Fruit fly (Drosophila melanogaster) whole organism, wandering third instar larva: ENCODE results near the gene CG2519.

Experiments
- CG9705 ChIP-seq: fragments of 200-800 bp; sonication (Bioruptor generic); optimal IDR thresholded peaks from 2 replicates; lab custom pipeline; 2018; ENCODE audit warnings: missing biosample characterization, mild to moderate bottlenecking, missing genetic modification characterization
- HLH106 ChIP-seq: fragments of 200-800 bp; optimal IDR thresholded peaks from 3 replicates; lab custom pipeline; 2019; ENCODE audit warnings: missing biosample characterization, mild to moderate bottlenecking, missing genetic modification characterization, moderate library complexity
- Hnf4 ChIP-seq: fragments of 200-800 bp; sonication (Bioruptor generic); optimal IDR thresholded peaks from 2 replicates; lab custom pipeline; 2016; ENCODE audit warnings: missing biosample characterization, mild to moderate bottlenecking, missing genetic modification characterization
- Hr78 ChIP-seq: fragments of >200 bp; optimal IDR thresholded peaks from 2 replicates; lab custom pipeline; 2017; ENCODE audit warnings: missing biosample characterization, missing genetic modification characterization
- Jra ChIP-seq: sonication (Bioruptor generic); optimal IDR thresholded peaks from 2 replicates; lab custom pipeline; 2016; ENCODE audit warnings: missing biosample characterization, missing genetic modification characterization
- Myc ChIP-seq: fragments of >200 bp; optimal IDR thresholded peaks from 2 replicates; lab custom pipeline; 2017
- N ChIP-seq: fragments of >200 bp; optimal IDR thresholded peaks from 2 replicates; lab custom pipeline; 2018; ENCODE audit warnings: missing biosample characterization, missing external identifiers, missing genetic modification characterization
- Rel ChIP-seq, 2 experiments: fragments of 200-800 bp; sonication (Bioruptor generic) in 1 of 2; optimal IDR thresholded peaks; 2 replicates in 1 of 2; 3 replicates in 1 of 2; lab custom pipeline; 2016 to 2019; ENCODE audit warnings: mild to moderate bottlenecking in 2 of 2, missing biosample characterization in 2 of 2, missing genetic modification characterization in 2 of 2, moderate library complexity in 1 of 2
- Sp1 ChIP-seq: fragments of 200-800 bp; sonication (Bioruptor generic); optimal IDR thresholded peaks from 3 replicates; lab custom pipeline; 2019; ENCODE audit warnings: missing biosample characterization, mild to moderate bottlenecking, missing genetic modification characterization, moderate library complexity
- Vsx2 ChIP-seq: fragments of 200-300, 225-300 bp; sonication (Bioruptor generic); optimal IDR thresholded peaks from 2 replicates; lab custom pipeline; 2018; ENCODE audit warnings: missing biosample characterization, missing genetic modification characterization; ENCODE audit not compliant: partially characterized antibody
- dl ChIP-seq, 2 experiments: fragments of 175-275, 200-275 bp in 1 of 2; fragments of 200-275 bp in 1 of 2; sonication (Bioruptor generic); optimal IDR thresholded peaks; lab custom pipeline; 2018; ENCODE audit warnings: mild to moderate bottlenecking in 2 of 2, missing biosample characterization in 2 of 2, missing genetic modification characterization in 2 of 2, moderate library complexity in 2 of 2; ENCODE audit not compliant: partially characterized antibody in 2 of 2, insufficient read depth in 1 of 2
- dmrt93B ChIP-seq: fragments of 200-800 bp; sonication (Bioruptor generic); optimal IDR thresholded peaks from 2 replicates; lab custom pipeline; 2018; ENCODE audit warnings: missing biosample characterization, mild to moderate bottlenecking, missing genetic modification characterization
- foxo ChIP-seq, 2 experiments: fragments of 200-800 bp; sonication (Bioruptor generic); optimal IDR thresholded peaks; 2 replicates in 1 of 2; 3 replicates in 1 of 2; lab custom pipeline; 2016 to 2017; ENCODE audit warnings: missing biosample characterization in 2 of 2, missing genetic modification characterization in 2 of 2
- fru ChIP-seq: fragments of 200-800 bp; sonication (Bioruptor generic); optimal IDR thresholded peaks from 3 replicates; lab custom pipeline; 2016; ENCODE audit warnings: missing biosample characterization, mild to moderate bottlenecking, missing genetic modification characterization
- h ChIP-seq: fragments of 200-800 bp; sonication (Bioruptor generic); optimal IDR thresholded peaks from 3 replicates; lab custom pipeline; 2016; ENCODE audit warnings: missing biosample characterization, mild to moderate bottlenecking, missing genetic modification characterization
- lola ChIP-seq: fragments of >200 bp; optimal IDR thresholded peaks from 2 replicates; lab custom pipeline; 2017; ENCODE audit warnings: missing biosample characterization, missing genetic modification characterization
- pan ChIP-seq: fragments of >200 bp; optimal IDR thresholded peaks from 2 replicates; lab custom pipeline; 2017
- rgr ChIP-seq: fragments of 200-800 bp; sonication (Bioruptor generic); optimal IDR thresholded peaks from 3 replicates; lab custom pipeline; 2016; ENCODE audit warnings: missing biosample characterization, mild to moderate bottlenecking, missing genetic modification characterization
- sage ChIP-seq: fragments of 200-800 bp; sonication (Bioruptor generic); optimal IDR thresholded peaks from 2 replicates; lab custom pipeline; 2016; ENCODE audit warnings: missing biosample characterization, mild to moderate bottlenecking, missing genetic modification characterization
- sv ChIP-seq: fragments of 200-800 bp; sonication (Bioruptor generic); optimal IDR thresholded peaks from 3 replicates; lab custom pipeline; 2016; ENCODE audit warnings: missing biosample characterization, missing genetic modification characterization
- tai ChIP-seq: sonication (Bioruptor generic); optimal IDR thresholded peaks from 2 replicates; lab custom pipeline; 2016; ENCODE audit warnings: missing biosample characterization, missing genetic modification characterization

Gene CG2519

dm6 chr3R:5516582-5517001 is 31.0 kb downstream of the CG2519 start:
- TF ChIP-seq pan (lab: Kevin White, UChicago) (no peak), Hnf4 (GFP tag; lab: Kevin White, UChicago) (peak; percentile 7), tai (GFP tag; lab: Kevin White, UChicago) (peak; percentile 10), Myc (lab: Kevin White, UChicago) (peak; percentile 56)

DNA sequence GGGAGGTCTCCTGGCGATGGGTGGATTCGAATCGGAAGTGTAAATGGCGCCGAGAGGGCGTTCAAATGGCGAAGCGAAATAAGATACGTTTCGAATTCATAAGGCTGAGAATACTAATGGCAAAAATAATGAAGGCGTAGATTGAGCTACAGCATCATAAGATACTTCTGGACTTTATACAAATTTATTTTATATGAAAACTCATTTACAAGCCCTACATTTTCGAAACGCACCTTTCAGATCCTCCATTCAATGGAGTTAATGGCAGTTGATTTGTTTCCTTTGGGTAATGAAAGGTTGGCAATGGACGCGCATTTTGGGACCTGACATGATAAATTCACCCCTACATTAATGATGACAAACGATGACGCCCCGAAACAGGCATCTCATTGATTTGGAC is 32.8 kb downstream of the CG2519 start:
- TF ChIP-seq h (GFP tag; lab: Kevin White, UChicago) (peak; percentile 10), pan (lab: Kevin White, UChicago) (no peak), Sp1 (GFP tag; lab: Kevin White, UChicago) (no peak), lola (no peak), dl (GFP tag; optimal IDR thresholded peaks at IDR 0.05; lab: Kevin White, UChicago; ENCODE audit: insufficient read depth in 1 of 2, partially characterized antibody in 2 of 2) (no peak), dmrt93B (GFP tag; lab: Kevin White, UChicago) (no peak)

- peak; percentile 34 for TF ChIP-seq Vsx2 (GFP tag; lab: Kevin White, UChicago)
- TF ChIP-seq Hr78 (GFP tag; lab: Kevin White, UChicago) = no peak
- TF ChIP-seq HLH106 (tag; lab: Kevin White, UChicago) = peak; percentile 40
- no peak for TF ChIP-seq dmrt93B (GFP tag; lab: Kevin White, UChicago)
- no peak for TF ChIP-seq rgr (GFP tag; lab: Kevin White, UChicago)
- peak; percentile 12 for TF ChIP-seq h (GFP tag; lab: Kevin White, UChicago)
- no peak for TF ChIP-seq N
- no peak for TF ChIP-seq Rel (GFP tag; optimal IDR thresholded peaks at IDR 0.05; lab: Kevin White, UChicago)
- peak; percentile 93 for TF ChIP-seq Rel (tag; optimal IDR thresholded peaks at IDR 0.05; lab: Kevin White, UChicago)
- no peak for TF ChIP-seq sv (GFP tag; lab: Kevin White, UChicago)
- peak; percentile 0 for TF ChIP-seq fru (GFP tag; lab: Kevin White, UChicago)
- no peak for TF ChIP-seq foxo (GFP tag; optimal IDR thresholded peaks at IDR 0.05; lab: Kevin White, UChicago)
- TF ChIP-seq Jra (GFP tag; lab: Kevin White, UChicago) = peak; percentile 39
- no peak for TF ChIP-seq sage (GFP tag; lab: Kevin White, UChicago)
These were observed 43.7 kb downstream of the CG2519 start for dm6 chr3R:5503789-5504387.

- TF ChIP-seq CG9705 (GFP tag; lab: Kevin White, UChicago) = no peak
- TF ChIP-seq Rel (GFP tag; optimal IDR thresholded peaks at IDR 0.05; lab: Kevin White, UChicago) = no peak
- TF ChIP-seq Rel (tag; optimal IDR thresholded peaks at IDR 0.05; lab: Kevin White, UChicago) = peak; percentile 90
These were observed 44.9 kb downstream of the CG2519 start, which contains the start of gene NKCC for dm6 chr3R:5502646-5503045. NKCC (minus strand) TSS chr3R:5502702.

- TF ChIP-seq Hr78 (GFP tag; lab: Kevin White, UChicago) = no peak
- TF ChIP-seq h (GFP tag; lab: Kevin White, UChicago) = peak; percentile 35
- TF ChIP-seq Rel (GFP tag; optimal IDR thresholded peaks at IDR 0.05; lab: Kevin White, UChicago) = no peak
- TF ChIP-seq Rel (tag; optimal IDR thresholded peaks at IDR 0.05; lab: Kevin White, UChicago) = peak; percentile 30
These were observed 50.0 kb downstream of the CG2519 start for dm6 chr3R:5497600-5497999.
